Fruit fly (Drosophila melanogaster) whole organism, wandering third instar larva: ENCODE measurements around the gene Muc18B.

ENCODE experiments used
- h ChIP-seq: fragments of 200-800 bp; sonication (Bioruptor generic); optimal IDR thresholded peaks from 3 replicates; lab custom pipeline; 2016; ENCODE audit warnings: missing biosample characterization, mild to moderate bottlenecking, missing genetic modification characterization
- psq ChIP-seq: fragments of 200-800 bp; sonication (Bioruptor generic); optimal IDR thresholded peaks from 3 replicates; lab custom pipeline; 2017; ENCODE audit warnings: missing biosample characterization, mild to moderate bottlenecking, missing genetic modification characterization, moderate library complexity

dm6 chrX:19216671-19217070 lies 1.4 kb downstream of the Muc18B start:
- TF ChIP-seq psq (GFP tag; lab: Kevin White, UChicago) (no peak), h (no peak)
